Worm (Caenorhabditis elegans): ENCODE data around the gene scl-17.
"Not testable (repeated sequence)": the region's sequence is repeated elsewhere in the genome, so short reads cannot be mapped to it uniquely, and the experiment has no call there.

- TF ChIP-seq sox-4, pha-2 (tag; optimal IDR thresholded peaks at IDR 0.05): not testable (repeated sequence)
These were observed 7.0 kb downstream of the scl-17 start for ce11 chrII:1451975-1452374.
